Worm (Caenorhabditis elegans) whole organism, L3 larva: ENCODE measurements around the gene srxa-11.
A peak's percentile ranks its signal among the peaks of the same experiment; 100 is the strongest.

Experiments used
- R02D3.7 ChIP-seq: fragments of 150-350 bp; optimal IDR thresholded peaks from 2 replicates; lab custom pipeline; 2014; ENCODE audit warnings: missing biosample characterization, missing genetic modification characterization
- ZK546.5 ChIP-seq: sonication (generic microtip); optimal IDR thresholded peaks from 2 replicates; lab custom pipeline; 2017; ENCODE audit warnings: missing biosample characterization, missing genetic modification characterization
- aly-2 ChIP-seq: fragments of 150-350 bp; optimal IDR thresholded peaks from 2 replicates; lab custom pipeline; 2014; ENCODE audit warnings: missing biosample characterization, missing genetic modification characterization
- ama-1 ChIP-seq: fragments of 150-350 bp; optimal IDR thresholded peaks from 2 replicates; lab custom pipeline; 2018
- ceh-16 ChIP-seq: sonication (generic microtip); optimal IDR thresholded peaks from 2 replicates; lab custom pipeline; 2017; ENCODE audit warnings: missing biosample characterization, missing genetic modification characterization
- ceh-28 ChIP-seq: fragments of 150-350 bp; optimal IDR thresholded peaks from 2 replicates; lab custom pipeline; 2014; ENCODE audit warnings: missing biosample characterization, missing genetic modification reagents, missing genetic modification characterization
- ceh-82 ChIP-seq: fragments of 150-350 bp; optimal IDR thresholded peaks from 2 replicates; lab custom pipeline; 2014; ENCODE audit warnings: missing biosample characterization, missing genetic modification characterization
- ceh-9 ChIP-seq: sonication (generic microtip); optimal IDR thresholded peaks from 2 replicates; lab custom pipeline; 2018; ENCODE audit warnings: missing biosample characterization, missing genetic modification characterization
- daf-12 ChIP-seq: fragments of 150-350 bp; optimal IDR thresholded peaks from 2 replicates; lab custom pipeline; 2014; ENCODE audit warnings: missing biosample characterization, missing genetic modification reagents, missing genetic modification characterization
- elt-1 ChIP-seq: fragments of 150-350 bp; optimal IDR thresholded peaks from 2 replicates; lab custom pipeline; 2014; ENCODE audit warnings: missing biosample characterization, missing genetic modification characterization
- elt-2 ChIP-seq: sonication (generic microtip); optimal IDR thresholded peaks from 2 replicates; lab custom pipeline; 2016; ENCODE audit warnings: missing genetic modification reagents, mild to moderate bottlenecking, missing genetic modification characterization, missing compliant biosample characterization
- elt-3 ChIP-seq, 3 experiments: fragments of 150-350 bp in 1 of 3; sonication (generic microtip) in 2 of 3; optimal IDR thresholded peaks; 2 replicates in 2 of 3; 4 replicates in 1 of 3; lab custom pipeline; 2014 to 2017; ENCODE audit warnings: missing biosample characterization in 3 of 3, missing genetic modification characterization in 3 of 3
- eor-1 ChIP-seq, 2 experiments: fragments of 150-350 bp; optimal IDR thresholded peaks; 2 replicates each; lab custom pipeline; 2014 to 2018; ENCODE audit warnings: missing biosample characterization in 2 of 2, missing genetic modification characterization in 2 of 2
- hmg-11 ChIP-seq: sonication (generic microtip); optimal IDR thresholded peaks from 2 replicates; lab custom pipeline; 2016; ENCODE audit warnings: missing genetic modification characterization, missing compliant biosample characterization
- lin-15B ChIP-seq: fragments of 150-350 bp; optimal IDR thresholded peaks from 2 replicates; lab custom pipeline; 2014; ENCODE audit warnings: missing biosample characterization, missing genetic modification characterization
- lsy-12 ChIP-seq: sonication (generic microtip); optimal IDR thresholded peaks from 2 replicates; lab custom pipeline; 2016; ENCODE audit warnings: mild to moderate bottlenecking, missing genetic modification characterization, missing compliant biosample characterization
- mdl-1 ChIP-seq: fragments of 150-350 bp; optimal IDR thresholded peaks from 2 replicates; lab custom pipeline; 2014; ENCODE audit warnings: missing biosample characterization, missing genetic modification characterization
- mml-1 ChIP-seq: fragments of 150-350 bp; sonication (generic microtip); optimal IDR thresholded peaks from 3 replicates; lab custom pipeline; 2014; ENCODE audit warnings: missing biosample characterization, missing genetic modification characterization
- nhr-11 ChIP-seq: fragments of 150-350 bp; optimal IDR thresholded peaks from 2 replicates; lab custom pipeline; 2014; ENCODE audit warnings: missing biosample characterization, missing genetic modification characterization
- nhr-12 ChIP-seq: fragments of 150-350 bp; optimal IDR thresholded peaks from 2 replicates; lab custom pipeline; 2014; ENCODE audit warnings: missing biosample characterization, missing genetic modification characterization
- nhr-23 ChIP-seq: fragments of 150-350 bp; optimal IDR thresholded peaks from 2 replicates; lab custom pipeline; 2014; ENCODE audit warnings: missing biosample characterization, missing genetic modification reagents, missing genetic modification characterization
- nhr-237 ChIP-seq: fragments of 150-350 bp; optimal IDR thresholded peaks from 2 replicates; lab custom pipeline; 2014; ENCODE audit warnings: missing biosample characterization, missing genetic modification characterization
- nhr-25 ChIP-seq: sonication (generic microtip); optimal IDR thresholded peaks from 2 replicates; lab custom pipeline; 2017; ENCODE audit warnings: missing biosample characterization, missing genetic modification characterization
- nhr-28 ChIP-seq: fragments of 150-350 bp; optimal IDR thresholded peaks from 2 replicates; lab custom pipeline; 2014; ENCODE audit warnings: missing biosample characterization, missing genetic modification characterization
- nhr-43 ChIP-seq: sonication (generic microtip); optimal IDR thresholded peaks from 2 replicates; lab custom pipeline; 2016; ENCODE audit warnings: mild to moderate bottlenecking, missing genetic modification characterization, missing compliant biosample characterization; ENCODE audit not compliant: poor library complexity, severe bottlenecking
- nhr-76 ChIP-seq: fragments of 150-350 bp; sonication (generic microtip); optimal IDR thresholded peaks from 5 replicates; lab custom pipeline; 2014; ENCODE audit warnings: missing biosample characterization, missing genetic modification characterization
- nhr-77 ChIP-seq: fragments of 150-350 bp; optimal IDR thresholded peaks from 2 replicates; lab custom pipeline; 2014; ENCODE audit warnings: missing biosample characterization, missing genetic modification characterization
- pha-4 ChIP-seq: fragments of 150-350 bp; optimal IDR thresholded peaks from 2 replicates; lab custom pipeline; 2014; ENCODE audit warnings: missing biosample characterization, missing genetic modification reagents, missing genetic modification characterization
- pqm-1 ChIP-seq: fragments of 150-350 bp; optimal IDR thresholded peaks from 2 replicates; lab custom pipeline; 2017; ENCODE audit warnings: missing biosample characterization, missing genetic modification characterization, inconsistent platforms
- sea-2 ChIP-seq: fragments of 150-350 bp; sonication (generic microtip); optimal IDR thresholded peaks from 4 replicates; lab custom pipeline; 2014; ENCODE audit warnings: missing biosample characterization, missing genetic modification reagents, missing genetic modification characterization
- tbx-2 ChIP-seq: sonication (generic microtip); optimal IDR thresholded peaks from 2 replicates; lab custom pipeline; 2016; ENCODE audit warnings: mild to moderate bottlenecking, missing genetic modification characterization, missing compliant biosample characterization
- unc-39 ChIP-seq: sonication (generic microtip); optimal IDR thresholded peaks from 4 replicates; lab custom pipeline; 2017; ENCODE audit warnings: missing biosample characterization, missing genetic modification characterization
- unc-62 ChIP-seq: fragments of 150-350 bp; sonication (generic microtip); optimal IDR thresholded peaks from 4 replicates; lab custom pipeline; 2014; ENCODE audit warnings: missing biosample characterization, missing genetic modification reagents, missing genetic modification characterization
- zag-1 ChIP-seq: fragments of 150-350 bp; optimal IDR thresholded peaks from 2 replicates; lab custom pipeline; 2014; ENCODE audit warnings: missing biosample characterization, missing genetic modification characterization
- ztf-11 ChIP-seq: fragments of 150-350 bp; optimal IDR thresholded peaks from 2 replicates; lab custom pipeline; 2014; ENCODE audit warnings: missing biosample characterization, missing genetic modification characterization
- ztf-4 ChIP-seq: fragments of 150-350 bp; optimal IDR thresholded peaks from 2 replicates; lab custom pipeline; 2014; ENCODE audit warnings: missing biosample characterization, missing genetic modification characterization

srxa-11 gene

ce11 chrV:13953191-13953590, 29.2 kb downstream of the srxa-11 start, which contains the start of gene R10D12.8:
Gene R10D12.8 (minus strand): TSS chrV:13953291.
- TF ChIP-seq hmg-11 (no peak), ZK546.5 (tag; lab: Kevin White, UChicago) (no peak), elt-3 (tag; optimal IDR thresholded peaks at IDR 0.05; lab: Kevin White, UChicago) (no peak), pha-4 (tag; lab: Kevin White, UChicago) (peak; percentile 53), lin-15B (no peak), daf-12 (tag; lab: Kevin White, UChicago) (no peak)

ce11 chrV:13954056-13954455, 30.1 kb downstream of the srxa-11 start, which contains the start of gene swt-6:
Gene swt-6 (plus strand): TSS chrV:13954356.
- TF ChIP-seq ceh-9 (tag; lab: Kevin White, UChicago) (no peak), mdl-1 (no peak), elt-3 (tag; optimal IDR thresholded peaks at IDR 0.05; lab: Kevin White, UChicago) (no peak), unc-62 (no peak), R02D3.7 (no peak), aly-2 (tag; lab: Kevin White, UChicago) (no peak), ama-1 (no peak), nhr-77 (tag; lab: Kevin White, UChicago) (no peak), unc-39 (tag; lab: Kevin White, UChicago) (no peak), nhr-11 (tag; lab: Kevin White, UChicago) (no peak), pha-4 (tag; lab: Kevin White, UChicago) (no peak), elt-2 (tag; lab: Kevin White, UChicago) (no peak), ztf-11 (tag; lab: Kevin White, UChicago) (no peak), zag-1 (tag; lab: Kevin White, UChicago) (no peak), nhr-28 (tag; lab: Kevin White, UChicago) (no peak), lsy-12 (tag; lab: Kevin White, UChicago) (no peak), ceh-16 (tag; lab: Kevin White, UChicago) (no peak), lin-15B (no peak), nhr-12 (tag; lab: Kevin White, UChicago) (no peak)
- TF ChIP-seq, all 47 proteins: peak for 0

ce11 chrV:13955370-13956089, 31.6 kb downstream of the srxa-11 start:
- no peak for TF ChIP-seq pha-4 (tag; lab: Kevin White, UChicago)
- no peak for TF ChIP-seq tbx-2
- no peak for TF ChIP-seq nhr-43 (tag; lab: Kevin White, UChicago)
- no peak for TF ChIP-seq hmg-11
- peak; percentile 30 for TF ChIP-seq elt-2 (tag; lab: Kevin White, UChicago)
- no peak for TF ChIP-seq unc-62
- TF ChIP-seq nhr-12 (tag; lab: Kevin White, UChicago) = no peak
- TF ChIP-seq eor-1 (tag; optimal IDR thresholded peaks at IDR 0.05; lab: Kevin White, UChicago) = no peak
- peak; percentile 54 for TF ChIP-seq pqm-1 (tag; lab: Kevin White, UChicago)
- TF ChIP-seq nhr-23 (tag; lab: Kevin White, UChicago) = no peak
- TF ChIP-seq ztf-4 (tag; lab: Kevin White, UChicago) = no peak

- TF ChIP-seq ceh-82 (tag; lab: Kevin White, UChicago) = no peak
- TF ChIP-seq nhr-11 (tag; lab: Kevin White, UChicago) = no peak
These were observed 33.7 kb downstream of the srxa-11 start for ce11 chrV:13957691-13958090.

ce11 chrV:13958247-13958646, 34.3 kb downstream of the srxa-11 start, which contains the start of gene R10D12.10:
Gene R10D12.10 (minus strand): TSS chrV:13958347.
- no peak for TF ChIP-seq aly-2 (tag; lab: Kevin White, UChicago)
- TF ChIP-seq hmg-11 = no peak
- no peak for TF ChIP-seq nhr-25
- no peak for TF ChIP-seq lsy-12 (tag; lab: Kevin White, UChicago)
- TF ChIP-seq ama-1 = no peak
- TF ChIP-seq ceh-16 (tag; lab: Kevin White, UChicago) = no peak
- TF ChIP-seq sea-2 (GFP tag; lab: Kevin White, UChicago) = no peak
- no peak for TF ChIP-seq nhr-77 (tag; lab: Kevin White, UChicago)

- TF ChIP-seq lin-15B (no peak), elt-3 (tag; optimal IDR thresholded peaks at IDR 0.05; lab: Kevin White, UChicago) (no peak), mml-1 (tag; lab: Kevin White, UChicago) (no peak), elt-2 (tag; lab: Kevin White, UChicago) (no peak), ceh-28 (tag; lab: Kevin White, UChicago) (no peak), daf-12 (tag; lab: Kevin White, UChicago) (no peak), nhr-237 (tag; lab: Kevin White, UChicago) (no peak), nhr-77 (tag; lab: Kevin White, UChicago) (no peak), hmg-11 (no peak), unc-62 (no peak), nhr-25 (no peak), mdl-1 (no peak), ZK546.5 (tag; lab: Kevin White, UChicago) (no peak), elt-1 (tag; lab: Kevin White, UChicago) (no peak), nhr-76 (tag; lab: Kevin White, UChicago) (no peak), unc-39 (tag; lab: Kevin White, UChicago) (no peak), nhr-28 (tag; lab: Kevin White, UChicago) (no peak)
These were observed 37.0 kb downstream of the srxa-11 start, which contains the start of gene srh-24 for ce11 chrV:13960916-13961315. Gene srh-24 (minus strand): TSS chrV:13961016.
